Fruit fly (Drosophila melanogaster) Kc167 (cell line): ENCODE results near the gene CG1486.

ENCODE experiments used
- Myc ChIP-seq: fragments of >200 bp; optimal IDR thresholded peaks from 2 replicates; lab custom pipeline; 2017; ENCODE audit warnings: missing external identifiers
- Sin3A ChIP-seq: fragments of >200 bp; optimal IDR thresholded peaks from 2 replicates; lab custom pipeline; 2018; ENCODE audit warnings: missing external identifiers
- h ChIP-seq: fragments of >200 bp; optimal IDR thresholded peaks from 3 replicates; lab custom pipeline; 2018; ENCODE audit warnings: missing external identifiers
- insv ChIP-seq: fragments of >200 bp; optimal IDR thresholded peaks from 3 replicates; lab custom pipeline; 2018; ENCODE audit warnings: missing external identifiers
- psq ChIP-seq: fragments of >200 bp; optimal IDR thresholded peaks from 2 replicates; lab custom pipeline; 2017; ENCODE audit warnings: missing external identifiers
- ttk ChIP-seq: sonication (Bioruptor generic); optimal IDR thresholded peaks from 2 replicates; lab custom pipeline; 2017; ENCODE audit warnings: missing external identifiers

Gene CG1486

DNA sequence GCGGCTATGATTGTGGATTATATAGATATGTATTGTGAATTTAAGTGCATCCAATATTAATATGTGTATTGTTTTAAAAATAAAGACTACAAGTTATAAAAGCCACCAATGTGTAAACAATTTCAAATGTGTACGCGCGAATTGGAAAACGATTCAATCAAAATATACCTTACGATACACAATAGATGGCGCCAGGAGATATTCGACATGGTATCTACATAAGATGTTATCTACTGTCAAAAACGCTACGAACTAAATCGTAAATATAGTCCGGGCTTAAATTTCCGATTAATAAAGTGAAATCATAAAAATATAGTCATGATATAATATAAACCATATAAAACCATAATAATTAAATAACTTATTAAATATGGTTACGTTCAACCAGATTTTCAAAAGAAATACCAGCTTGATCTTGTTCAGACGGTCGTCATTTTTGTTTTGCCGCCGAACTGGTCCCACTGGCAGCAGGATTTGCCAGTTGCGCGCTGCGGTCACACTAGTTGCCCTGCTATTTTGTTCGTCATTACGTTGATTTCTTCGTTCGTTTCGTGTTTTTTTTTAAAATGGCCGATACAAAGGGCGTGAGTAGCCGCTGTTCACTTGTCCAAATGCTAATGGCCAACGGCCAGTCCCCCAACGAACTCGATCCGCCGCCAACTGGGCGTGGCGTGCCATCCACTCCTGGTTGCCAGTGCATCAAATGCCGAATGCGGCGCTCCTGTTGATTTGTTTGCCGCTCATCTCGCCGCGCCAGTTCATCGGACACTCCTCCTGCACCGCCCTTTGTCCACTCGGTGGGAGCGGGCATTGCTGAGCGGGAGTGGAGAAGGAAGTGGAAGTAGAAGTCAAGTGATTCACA lies 34.2 kb downstream of the CG1486 start, which contains the start of gene Septin1:
Gene Septin1 (plus strand): TSS at position 477 of the 862 bp plus-strand sequence.
- TF ChIP-seq insv (no peak), ttk (lab: Kevin White, UChicago) (no peak), Sin3A (lab: Kevin White, UChicago) (no peak), h (no peak), psq (lab: Kevin White, UChicago) (no peak), Myc (no peak)

DNA sequence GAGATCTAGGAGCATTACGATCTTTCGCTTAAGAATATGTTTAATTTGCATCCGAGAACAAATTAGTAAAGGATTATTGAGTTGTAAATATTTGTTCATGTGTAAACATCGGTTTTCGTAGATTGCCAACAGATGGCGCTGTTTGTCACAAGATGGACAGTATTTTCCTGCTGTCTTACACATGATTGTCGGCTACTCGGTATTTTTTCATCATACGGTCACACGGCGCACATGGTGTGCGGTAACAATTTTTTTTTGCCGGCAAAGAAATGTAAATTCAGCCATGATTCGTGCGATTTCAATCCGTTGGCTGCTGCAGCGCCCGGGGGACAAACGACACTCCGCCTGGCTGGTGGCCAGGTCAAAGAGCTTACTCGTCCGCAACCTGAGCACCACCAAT lies 39.0 kb downstream of the CG1486 start, which contains the start of the genes bbx and waw:
Gene bbx (plus strand): TSS at position 151 of the 400 bp plus-strand sequence.
Gene waw (plus strand): TSS at position 151 of the 400 bp plus-strand sequence.
- TF ChIP-seq Myc: no peak

DNA sequence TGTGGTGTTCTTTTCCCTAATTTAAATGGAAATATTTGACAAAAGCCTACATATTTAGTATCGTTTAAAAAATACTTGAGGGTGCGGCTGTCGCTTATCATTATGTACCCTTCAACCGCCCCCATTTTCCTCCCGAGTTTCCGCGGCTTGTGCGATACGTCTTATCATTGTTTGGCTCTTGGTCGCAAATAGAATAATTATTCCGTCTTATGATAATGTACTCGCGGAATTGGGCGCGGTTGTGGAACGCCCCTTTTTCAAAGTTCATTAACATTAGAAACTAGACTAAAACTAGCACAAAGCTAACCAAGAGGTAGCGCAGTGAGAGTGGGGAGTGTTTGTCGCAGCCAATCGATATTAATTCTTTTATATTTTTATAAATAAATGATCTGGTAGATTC lies 41.6 kb downstream of the CG1486 start:
- no peak for TF ChIP-seq ttk (lab: Kevin White, UChicago)
- no peak for TF ChIP-seq h
- TF ChIP-seq insv: no peak
- TF ChIP-seq psq (lab: Kevin White, UChicago): no peak
- TF ChIP-seq Sin3A (lab: Kevin White, UChicago): no peak
- TF ChIP-seq Myc: no peak

DNA sequence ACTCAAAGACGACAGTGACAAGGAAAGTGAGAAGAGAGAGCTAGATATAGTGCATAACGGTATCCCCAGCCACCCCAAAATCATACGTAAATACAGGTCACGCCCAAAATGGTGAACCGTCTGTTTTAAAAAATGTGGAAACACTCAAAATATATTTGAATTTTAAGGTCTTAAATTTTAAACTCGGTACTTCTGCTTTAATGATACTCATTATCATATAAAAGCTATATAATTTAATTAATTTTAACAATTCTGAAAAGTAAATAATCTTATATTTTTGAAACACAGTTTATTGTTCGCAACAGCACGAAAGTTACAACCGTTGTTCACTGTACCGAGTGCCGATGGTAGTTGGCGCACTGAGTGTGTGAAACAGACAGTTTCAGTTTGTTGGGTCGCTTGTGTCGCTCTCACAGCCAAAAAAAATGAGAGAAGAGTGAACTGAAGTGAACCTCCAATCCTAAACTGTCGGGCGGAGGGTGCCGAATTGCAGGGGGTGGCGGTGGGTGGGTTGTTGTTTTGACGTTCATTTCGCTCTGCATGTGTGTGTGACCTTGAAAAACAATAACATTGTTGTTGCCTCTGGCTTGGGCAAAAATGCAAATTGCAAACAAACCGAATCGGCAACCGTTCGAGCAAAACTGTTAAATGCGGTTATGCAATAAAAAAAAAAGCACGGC lies 42.6 kb downstream of the CG1486 start:
- no peak for TF ChIP-seq Myc
- TF ChIP-seq insv: no peak
- no peak for TF ChIP-seq ttk (lab: Kevin White, UChicago)
- TF ChIP-seq Sin3A (lab: Kevin White, UChicago): no peak
- no peak for TF ChIP-seq h
- TF ChIP-seq psq (lab: Kevin White, UChicago): no peak

DNA sequence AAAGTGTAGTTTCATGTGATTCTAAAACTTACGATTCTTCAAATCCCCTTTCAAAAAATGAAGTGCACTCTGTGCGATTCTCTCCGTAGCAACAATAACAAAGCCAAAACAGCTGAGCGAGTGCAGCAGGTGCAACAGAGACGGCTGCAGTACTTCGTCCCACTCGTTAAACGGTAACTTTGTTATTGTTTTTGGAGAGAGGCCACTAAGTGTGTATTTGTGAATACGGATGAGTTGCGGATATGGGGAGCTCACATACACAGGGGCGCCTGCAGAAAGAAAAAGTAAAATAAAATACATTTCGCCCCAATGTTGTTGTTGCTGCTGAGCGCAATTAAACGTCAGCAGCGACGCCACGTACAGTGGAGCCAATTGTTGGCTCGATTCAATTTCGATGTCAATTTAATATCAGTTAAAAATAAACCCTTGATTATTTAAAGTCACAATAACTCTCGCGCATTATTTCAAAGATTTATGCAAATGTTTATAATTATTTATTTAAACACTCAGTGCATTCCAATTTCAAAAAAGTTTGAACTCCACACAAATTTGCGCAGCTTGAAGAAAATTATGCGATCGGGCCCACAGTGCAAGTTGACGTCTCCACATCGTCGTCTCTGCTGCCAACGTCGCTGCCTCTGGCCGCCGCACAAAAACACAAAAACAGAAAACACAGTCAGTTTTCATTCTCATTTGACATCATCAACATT lies 43.7 kb downstream of the CG1486 start:
- no peak for TF ChIP-seq ttk (lab: Kevin White, UChicago)
- TF ChIP-seq h: no peak

DNA sequence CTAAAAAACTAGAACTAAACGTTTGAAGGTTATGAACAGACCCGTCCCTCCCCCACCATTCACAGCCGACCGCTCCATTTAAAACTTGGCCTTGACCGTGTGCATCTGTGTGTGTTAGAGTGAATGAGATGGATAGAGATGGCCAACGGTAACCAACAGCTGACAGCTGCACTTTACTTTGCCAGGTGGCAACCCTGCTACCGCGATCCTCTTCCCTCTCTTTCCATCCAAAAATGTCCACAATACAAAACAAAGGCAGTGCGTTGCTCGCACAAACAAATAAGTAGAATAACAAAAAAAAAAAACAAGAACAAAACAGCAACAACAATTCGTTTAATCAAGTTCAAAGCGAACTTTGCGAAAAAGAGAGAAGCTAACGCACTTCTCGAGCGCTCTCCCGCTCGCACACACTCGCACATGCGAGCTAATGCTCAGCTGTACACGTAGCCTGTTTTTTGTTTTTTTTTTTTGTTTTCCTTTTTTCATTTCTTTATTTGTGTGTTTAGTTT lies 44.6 kb downstream of the CG1486 start:
- no peak for TF ChIP-seq psq (lab: Kevin White, UChicago)
- no peak for TF ChIP-seq Sin3A (lab: Kevin White, UChicago)
- no peak for TF ChIP-seq ttk (lab: Kevin White, UChicago)
- no peak for TF ChIP-seq h

DNA sequence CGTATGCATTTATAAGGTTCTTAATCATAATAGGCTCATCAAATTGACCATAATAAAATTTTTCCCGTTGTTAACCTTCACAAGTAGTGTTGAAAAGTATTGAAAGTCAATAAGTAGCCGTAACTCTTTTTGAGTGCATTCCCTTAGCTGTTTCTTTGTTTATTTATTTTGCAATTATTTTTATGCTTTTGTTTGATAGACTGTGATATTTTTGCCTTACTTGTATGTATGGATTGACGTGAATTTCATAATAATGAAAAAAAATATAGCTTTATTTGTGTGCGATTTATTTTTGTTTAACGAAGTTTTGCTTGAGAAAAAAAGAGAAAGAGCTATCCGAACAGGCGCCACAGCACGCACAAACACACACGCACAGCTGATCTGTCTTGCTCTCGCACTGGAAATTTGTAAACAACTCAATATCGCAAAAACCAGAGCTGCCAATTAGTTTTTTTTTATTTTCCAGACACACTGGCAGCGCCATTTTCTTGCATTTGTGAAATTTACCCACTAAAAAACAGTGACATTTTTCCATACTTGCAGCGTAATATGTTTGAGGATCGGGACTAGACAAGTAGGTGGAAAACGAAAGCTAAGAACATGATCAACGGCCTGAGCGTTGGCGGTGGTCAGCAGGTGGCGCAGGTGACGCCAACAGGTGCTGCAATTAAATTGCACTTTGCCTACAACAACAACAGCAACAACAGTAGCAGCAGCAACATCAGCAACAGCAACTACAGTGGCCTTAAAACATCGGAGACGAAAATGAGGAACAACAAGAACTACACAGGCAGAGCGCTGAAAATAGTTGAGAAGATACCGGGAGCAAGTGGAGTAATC lies 45.5 kb downstream of the CG1486 start:
- TF ChIP-seq h: no peak
- no peak for TF ChIP-seq psq (lab: Kevin White, UChicago)
- TF ChIP-seq Sin3A (lab: Kevin White, UChicago): no peak
- TF ChIP-seq Myc: no peak
- TF ChIP-seq insv: no peak

DNA sequence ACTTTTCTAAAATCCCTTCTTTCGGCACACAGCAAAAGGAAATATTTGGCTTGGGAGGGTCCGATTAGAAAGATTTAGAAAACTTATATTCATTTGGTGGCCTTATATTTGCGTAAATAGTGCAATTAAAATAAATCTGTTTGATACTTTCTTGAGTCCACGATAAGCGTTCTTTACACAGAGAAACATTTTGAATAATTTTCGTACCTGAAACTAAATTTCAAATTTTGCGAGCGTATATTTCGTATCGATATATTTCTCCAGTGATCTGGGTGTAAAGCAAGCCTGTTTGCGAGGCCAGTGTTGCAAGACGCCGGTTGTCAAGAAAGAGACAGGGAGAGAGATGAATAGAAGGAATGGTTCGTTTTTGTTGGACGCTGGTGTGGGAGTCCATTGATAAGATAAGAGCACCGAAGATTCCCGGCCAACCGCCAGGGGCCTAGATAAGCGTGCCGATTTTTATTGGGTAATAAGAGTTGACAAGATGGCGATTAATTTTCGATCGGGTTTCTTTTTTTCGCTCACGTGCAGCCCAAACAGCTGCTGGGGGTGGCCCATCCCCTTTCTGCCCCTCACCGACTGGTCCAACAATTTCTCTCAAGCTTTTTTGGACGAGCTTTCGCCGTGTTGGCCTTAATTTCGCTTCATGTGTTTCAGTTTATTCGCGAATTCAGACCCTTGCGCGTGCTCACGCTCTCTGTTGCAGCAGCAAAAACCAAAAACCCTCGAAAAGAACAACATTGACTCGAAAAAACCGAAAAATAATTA lies 50.0 kb downstream of the CG1486 start, which contains the start of gene slgA:
Gene slgA (plus strand): TSS at position 344 of the 768 bp plus-strand sequence.
- TF ChIP-seq ttk (lab: Kevin White, UChicago): no peak
- TF ChIP-seq psq (lab: Kevin White, UChicago): no peak
- TF ChIP-seq h: no peak
- TF ChIP-seq Myc: no peak

DNA sequence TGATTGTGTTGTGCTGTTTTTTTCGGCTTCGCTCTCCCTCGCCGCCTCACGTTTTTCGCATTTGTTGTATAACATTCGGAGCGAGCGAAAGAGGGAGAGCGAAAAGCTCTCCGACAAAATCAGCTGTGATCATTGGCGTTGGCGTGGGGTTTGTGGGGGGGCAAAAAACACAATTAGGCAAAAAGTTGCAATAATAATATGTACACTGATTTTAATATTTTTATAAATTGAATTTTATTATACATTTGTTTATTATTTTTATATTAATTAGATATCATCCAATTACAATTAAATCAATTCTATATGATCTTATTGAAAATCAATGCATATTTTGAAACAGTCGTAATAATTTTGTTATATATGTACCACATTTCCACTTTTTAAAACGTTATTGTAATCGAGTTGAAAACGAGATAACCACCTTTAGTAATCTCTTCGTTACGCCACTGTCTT lies 51.8 kb downstream of the CG1486 start:
- no peak for TF ChIP-seq h
- no peak for TF ChIP-seq Sin3A (lab: Kevin White, UChicago)
- TF ChIP-seq ttk (lab: Kevin White, UChicago): no peak
- no peak for TF ChIP-seq psq (lab: Kevin White, UChicago)
- TF ChIP-seq insv: no peak
- TF ChIP-seq Myc: no peak
